Fruit fly (Drosophila melanogaster) Kc167 (cell line): ENCODE measurements around the gene CG9270.

ENCODE experiments used
- h ChIP-seq: fragments of >200 bp; optimal IDR thresholded peaks from 3 replicates; lab custom pipeline; 2018; ENCODE audit warnings: missing external identifiers
- insv ChIP-seq: fragments of >200 bp; optimal IDR thresholded peaks from 3 replicates; lab custom pipeline; 2018; ENCODE audit warnings: missing external identifiers
- psq ChIP-seq: fragments of >200 bp; optimal IDR thresholded peaks from 2 replicates; lab custom pipeline; 2017; ENCODE audit warnings: missing external identifiers

dm6 chr2L:20944886-20945558 is 11.1 kb upstream of the CG9270 start:
- TF ChIP-seq insv (lab: Kevin White, UChicago) (no peak), psq (lab: Kevin White, UChicago) (no peak), h (no peak)
